Fruit fly (Drosophila melanogaster): ENCODE data around the gene E5.

Gene E5

DNA sequence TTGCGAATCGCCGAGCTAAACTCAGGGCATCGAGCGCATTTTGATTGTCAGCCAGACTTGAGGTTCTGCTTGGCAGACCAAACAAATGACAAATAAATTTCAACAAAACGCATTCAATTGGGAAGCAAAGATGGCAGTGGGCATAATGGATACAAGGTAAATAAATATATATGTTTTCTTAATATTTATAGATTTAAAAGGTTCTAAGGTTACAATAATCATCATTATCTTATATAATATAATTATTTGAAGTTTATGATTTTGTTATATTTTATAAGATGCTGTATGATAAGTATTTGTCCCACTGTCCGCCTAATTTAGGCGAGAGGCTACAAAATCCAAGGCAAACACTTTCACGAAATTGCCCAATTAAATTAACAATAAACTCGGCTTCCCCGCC, 43.3 kb upstream of the E5 start (continued):
- TF ChIP-seq CG6254 (GFP tag; optimal IDR thresholded peaks at IDR 0.05) (no peak), wdn (GFP tag; IDR thresholded peaks at IDR 0.05) (no peak), CG7987 (GFP tag; optimal IDR thresholded peaks at IDR 0.05) (no peak), CG8478 (optimal IDR thresholded peaks at IDR 0.05) (no peak), Ravus (GFP tag; IDR thresholded peaks at IDR 0.05) (no peak), CG2678 (tag; optimal IDR thresholded peaks at IDR 0.05) (no peak), Dip3 (GFP tag; optimal IDR thresholded peaks at IDR 0.05) (no peak)

DNA sequence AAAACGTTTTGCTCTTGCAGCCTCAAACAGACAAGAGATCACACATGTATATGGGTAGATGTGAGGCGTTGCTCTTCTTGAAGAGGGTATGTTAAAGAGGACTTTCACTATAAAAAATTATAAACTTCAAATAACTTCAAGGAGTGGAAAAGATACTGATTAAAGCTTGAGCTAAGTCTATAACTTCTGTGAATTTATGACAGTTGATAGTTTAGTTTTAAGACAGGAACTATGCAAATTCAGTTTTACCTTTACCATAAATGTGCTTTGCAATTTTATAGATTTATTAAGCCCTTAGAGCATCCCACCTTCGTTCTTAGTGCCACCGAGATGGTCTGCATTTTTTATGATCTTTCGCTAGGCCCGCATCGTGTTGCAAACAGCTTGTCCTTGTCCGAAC, 41.8 kb upstream of the E5 start:
- TF ChIP-seq salm (tag; optimal IDR thresholded peaks at IDR 0.05) (no peak), CG1529 (GFP tag; optimal IDR thresholded peaks at IDR 0.05) (no peak), bsh (GFP tag; optimal IDR thresholded peaks at IDR 0.05) (peak in 1 of 2 experiments; percentile 19), Stat92E (GFP tag; optimal IDR thresholded peaks at IDR 0.05) (no peak)

DNA sequence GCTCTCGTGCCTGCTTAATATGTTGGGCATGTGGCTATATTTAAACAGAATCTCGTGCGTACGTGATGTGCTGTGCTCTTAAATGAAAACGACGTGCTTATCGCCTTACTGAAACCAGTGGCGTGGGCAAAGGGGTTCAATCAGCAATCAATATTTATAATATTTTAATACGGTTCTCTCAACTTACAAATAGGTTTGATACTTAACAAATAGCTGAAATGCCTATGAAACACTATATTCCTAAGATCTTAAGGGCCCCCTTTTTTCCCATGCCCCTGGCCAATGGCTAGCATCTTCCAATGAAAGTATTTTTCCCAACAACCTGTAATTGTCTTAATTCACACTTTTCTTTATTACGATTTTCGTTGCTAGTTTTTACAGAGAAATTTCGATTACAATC, 40.9 kb upstream of the E5 start:
- TF ChIP-seq CG12744 (GFP tag; optimal IDR thresholded peaks at IDR 0.05) (peak; percentile 51), tin (GFP tag; optimal IDR thresholded peaks at IDR 0.05) (peak; percentile 74), CG7745 (tag; optimal IDR thresholded peaks at IDR 0.05) (no peak), NC2α (GFP tag; optimal IDR thresholded peaks at IDR 0.05) (no peak), gcm2 (GFP tag; optimal IDR thresholded peaks at IDR 0.05) (no peak), CG17802 (tag; optimal IDR thresholded peaks at IDR 0.05) (no peak), gro (GFP tag; optimal IDR thresholded peaks at IDR 0.05) (peak; percentile 6), croc (GFP tag; conservative IDR thresholded peaks at IDR 0.05) (peak; percentile 62; the same call in 2 of the 3 replicates), C15 (GFP tag; IDR thresholded peaks at IDR 0.05) (0 out of 3 replicates have a peak, but pooled peaks have one; percentile 52), CG7839 (tag; optimal IDR thresholded peaks at IDR 0.05) (peak; percentile 78), psq (GFP tag; optimal IDR thresholded peaks at IDR 0.05) (peak; percentile 17), hb (GFP tag; IDR thresholded peaks at IDR 0.05; ENCODE audit: partially characterized antibody) (no peak), Rx (GFP tag; IDR thresholded peaks at IDR 0.05) (peak; percentile 61), ara (GFP tag; IDR thresholded peaks at IDR 0.05) (peak; percentile 89), ssp (GFP tag; IDR thresholded peaks at IDR 0.05) (peak; percentile 61), PHDP (tag; optimal IDR thresholded peaks at IDR 0.05) (peak; percentile 69), ERR (GFP tag; optimal IDR thresholded peaks at IDR 0.05) (peak; percentile 5), Hr3 (GFP tag; optimal IDR thresholded peaks at IDR 0.05) (peak; percentile 45), CG10321 (GFP tag; IDR thresholded peaks at IDR 0.05) (no peak), Dip2 (GFP tag; IDR thresholded peaks at IDR 0.05) (peak; percentile 30; the same call in 1 of the 2 replicates), odd (GFP tag; optimal IDR thresholded peaks at IDR 0.05) (peak; percentile 27), Blimp-1 (GFP tag; optimal IDR thresholded peaks at IDR 0.05) (peak; percentile 82), Bdp1 (GFP tag; optimal IDR thresholded peaks at IDR 0.05) (no peak), zen (tag; optimal IDR thresholded peaks at IDR 0.05) (peak; percentile 78), Vsx1 (GFP tag; optimal IDR thresholded peaks at IDR 0.05) (no peak), knrl (GFP tag; IDR thresholded peaks at IDR 0.05; ENCODE audit: partially characterized antibody) (no peak), ind (GFP tag; optimal IDR thresholded peaks at IDR 0.05) (peak; percentile 56), bbx (GFP tag; IDR thresholded peaks at IDR 0.05; ENCODE audit: partially characterized antibody) (no peak), chm (GFP tag; IDR thresholded peaks at IDR 0.05) (peak; percentile 85), sima (GFP tag; optimal IDR thresholded peaks at IDR 0.05) (no peak), cg (GFP tag; optimal IDR thresholded peaks at IDR 0.05) (no peak), dpn (GFP tag; optimal IDR thresholded peaks at IDR 0.05) (peak; percentile 31 to 78), Xbp1 (GFP tag; optimal IDR thresholded peaks at IDR 0.05) (peak; percentile 77), CG16863 (GFP tag; optimal IDR thresholded peaks at IDR 0.05) (peak; percentile 3), h (optimal IDR thresholded peaks at IDR 0.05) (no peak), insv (GFP tag; optimal IDR thresholded peaks at IDR 0.05) (no peak), da (GFP tag; optimal IDR thresholded peaks at IDR 0.05) (no peak), BEAF-32 (GFP tag; optimal IDR thresholded peaks at IDR 0.05) (no peak)

Data from whole organism, embryonic.